Worm (Caenorhabditis elegans): Measurements from ENCODE around the gene ceh-1.

The ceh-1 gene

DNA sequence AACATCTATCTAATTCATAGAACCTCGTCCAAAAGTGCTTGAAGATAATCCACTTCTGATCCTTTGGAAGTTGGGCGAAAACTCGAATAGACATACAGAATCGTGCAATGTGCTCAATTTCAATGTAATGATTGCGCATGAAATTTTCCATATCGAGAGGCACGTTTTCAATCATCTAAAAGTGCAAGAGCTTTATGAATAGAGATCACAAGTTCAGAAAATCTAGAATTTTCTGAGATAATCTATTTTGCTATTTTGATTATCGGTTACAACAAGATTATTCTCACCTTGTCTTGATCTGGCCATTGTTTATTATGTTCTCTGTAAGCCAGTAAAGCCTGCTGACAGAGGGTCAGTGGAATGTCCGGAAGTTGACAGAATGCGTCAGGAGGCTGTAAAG, 3.6 kb upstream of the ceh-1 start:
- TF ChIP-seq lin-11 (tag; optimal IDR thresholded peaks at IDR 0.05) (no peak), ceh-82 (tag; optimal IDR thresholded peaks at IDR 0.05) (no peak), F13H6.1 (tag; optimal IDR thresholded peaks at IDR 0.05) (no peak), unc-55 (GFP tag; optimal IDR thresholded peaks at IDR 0.05) (no peak), ZK546.5 (tag; optimal IDR thresholded peaks at IDR 0.05) (no peak), peb-1 (tag; optimal IDR thresholded peaks at IDR 0.05) (no peak), R02D3.7 (tag; optimal IDR thresholded peaks at IDR 0.05) (no peak), mbf-1 (tag; optimal IDR thresholded peaks at IDR 0.05) (no peak), zag-1 (tag; optimal IDR thresholded peaks at IDR 0.05) (no peak), Y55F3AM.14 (GFP tag; optimal IDR thresholded peaks at IDR 0.05) (no peak), nhr-21 (tag; optimal IDR thresholded peaks at IDR 0.05) (no peak), ama-1 (optimal IDR thresholded peaks at IDR 0.05) (no peak), dmd-4 (tag; optimal IDR thresholded peaks at IDR 0.05) (no peak), aly-2 (tag; optimal IDR thresholded peaks at IDR 0.05) (no peak), nhr-77 (tag; optimal IDR thresholded peaks at IDR 0.05) (no peak), elt-3 (tag; optimal IDR thresholded peaks at IDR 0.05) (no peak), gmeb-1 (tag; optimal IDR thresholded peaks at IDR 0.05) (no peak), fos-1 (tag; optimal IDR thresholded peaks at IDR 0.05) (no peak), lin-39 (tag; optimal IDR thresholded peaks at IDR 0.05) (no peak)

DNA sequence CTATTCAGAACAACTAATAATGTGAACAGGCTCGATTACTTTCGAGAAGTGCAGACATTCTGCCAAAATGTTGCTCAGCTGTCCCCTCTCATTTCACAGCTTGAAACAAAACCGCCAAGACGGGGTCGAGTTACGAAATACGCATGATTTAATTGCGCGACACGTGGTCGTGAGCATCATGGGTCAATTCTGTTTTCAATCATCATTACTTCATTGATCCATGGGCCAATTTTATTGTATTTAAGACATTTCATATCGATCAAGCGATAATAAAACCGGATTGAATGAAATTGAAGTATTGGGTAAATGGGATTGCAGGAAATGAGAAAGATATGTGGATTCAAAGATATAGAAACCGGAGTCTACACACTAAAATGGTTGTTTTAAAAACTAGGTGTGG, 1.0 kb downstream of the ceh-1 start:
- TF ChIP-seq nhr-10 (tag; optimal IDR thresholded peaks at IDR 0.05): no peak

DNA sequence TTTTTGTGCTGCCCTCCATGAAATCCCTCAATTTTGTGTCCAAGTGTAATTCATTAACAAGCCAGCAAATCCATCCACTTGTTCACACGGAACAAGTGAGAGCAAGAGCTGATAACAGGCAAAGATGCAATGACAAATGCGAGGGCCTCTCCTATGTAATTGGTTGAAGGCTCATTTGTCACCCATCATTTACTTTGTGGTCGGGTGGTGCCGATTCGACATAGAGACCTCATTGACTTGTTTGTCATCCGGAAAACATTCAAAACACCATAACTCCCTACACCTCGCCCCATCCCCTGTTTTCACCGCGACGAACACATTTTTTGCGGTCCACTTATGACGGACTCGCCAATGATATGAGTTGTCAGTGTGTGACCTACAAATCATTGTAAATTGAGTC, 2.5 kb downstream of the ceh-1 start:
- TF ChIP-seq mbf-1 (tag; optimal IDR thresholded peaks at IDR 0.05) (no peak), peb-1 (tag; optimal IDR thresholded peaks at IDR 0.05) (no peak), dmd-4 (tag; optimal IDR thresholded peaks at IDR 0.05) (no peak), F13H6.1 (tag; optimal IDR thresholded peaks at IDR 0.05) (no peak), nhr-10 (tag; optimal IDR thresholded peaks at IDR 0.05) (no peak), sma-9 (GFP tag; optimal IDR thresholded peaks at IDR 0.05) (no peak), sma-9 (tag; optimal IDR thresholded peaks at IDR 0.05) (no peak), alr-1 (tag; optimal IDR thresholded peaks at IDR 0.05) (no peak), lin-13 (GFP tag; optimal IDR thresholded peaks at IDR 0.05) (no peak)

DNA sequence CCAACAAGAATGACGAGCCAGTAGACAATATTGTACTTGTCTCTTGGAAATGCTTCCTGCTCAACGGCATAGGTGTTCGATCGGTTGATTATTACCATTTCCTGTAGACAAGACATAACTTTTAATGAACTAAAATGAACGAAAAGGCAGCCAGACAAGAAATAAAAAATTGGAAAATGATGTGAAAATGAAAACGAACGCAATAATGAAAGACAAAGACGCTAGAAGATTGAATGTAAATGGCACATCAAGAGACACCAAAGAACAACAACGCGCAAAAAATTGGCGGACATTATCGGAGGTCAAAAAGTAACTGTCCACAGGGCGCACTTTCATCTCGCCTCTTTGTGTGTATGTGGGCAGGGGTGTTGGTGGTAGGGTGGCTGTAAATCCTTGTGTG, 4.9 kb downstream of the ceh-1 start, which contains the start of gene ent-5:
TSS of gene ent-5 (minus strand) at position 101 of the 400 bp plus-strand sequence.
- no peak for TF ChIP-seq R02D3.7 (tag; optimal IDR thresholded peaks at IDR 0.05)
- no peak for TF ChIP-seq unc-55 (GFP tag; optimal IDR thresholded peaks at IDR 0.05)
- TF ChIP-seq nhr-6 (tag; optimal IDR thresholded peaks at IDR 0.05): no peak
- TF ChIP-seq unc-62 (GFP tag; optimal IDR thresholded peaks at IDR 0.05): no peak
- no peak for TF ChIP-seq nhr-25 (tag; optimal IDR thresholded peaks at IDR 0.05)
- no peak for TF ChIP-seq gmeb-1 (tag; optimal IDR thresholded peaks at IDR 0.05)
- TF ChIP-seq F13H6.1 (tag; optimal IDR thresholded peaks at IDR 0.05): no peak
- TF ChIP-seq elt-1 (tag; optimal IDR thresholded peaks at IDR 0.05): no peak
- TF ChIP-seq sma-9 (GFP tag; optimal IDR thresholded peaks at IDR 0.05): no peak
- no peak for TF ChIP-seq sma-9 (tag; optimal IDR thresholded peaks at IDR 0.05)
- TF ChIP-seq sma-3 (GFP tag; optimal IDR thresholded peaks at IDR 0.05): no peak
- no peak for TF ChIP-seq Y55F3AM.14 (GFP tag; optimal IDR thresholded peaks at IDR 0.05)
- TF ChIP-seq alr-1 (tag; optimal IDR thresholded peaks at IDR 0.05): no peak
- no peak for TF ChIP-seq C34F6.9 (tag; optimal IDR thresholded peaks at IDR 0.05)
- no peak for TF ChIP-seq snpc-4 (tag; optimal IDR thresholded peaks at IDR 0.05)
- no peak for TF ChIP-seq nhr-10 (tag; optimal IDR thresholded peaks at IDR 0.05)
- TF ChIP-seq nhr-237 (tag; optimal IDR thresholded peaks at IDR 0.05): no peak
- no peak for TF ChIP-seq lin-13 (GFP tag; optimal IDR thresholded peaks at IDR 0.05)
- no peak for TF ChIP-seq ztf-11 (tag; optimal IDR thresholded peaks at IDR 0.05)
- TF ChIP-seq ztf-1 (GFP tag; conservative IDR thresholded peaks at IDR 0.05): no peak

DNA sequence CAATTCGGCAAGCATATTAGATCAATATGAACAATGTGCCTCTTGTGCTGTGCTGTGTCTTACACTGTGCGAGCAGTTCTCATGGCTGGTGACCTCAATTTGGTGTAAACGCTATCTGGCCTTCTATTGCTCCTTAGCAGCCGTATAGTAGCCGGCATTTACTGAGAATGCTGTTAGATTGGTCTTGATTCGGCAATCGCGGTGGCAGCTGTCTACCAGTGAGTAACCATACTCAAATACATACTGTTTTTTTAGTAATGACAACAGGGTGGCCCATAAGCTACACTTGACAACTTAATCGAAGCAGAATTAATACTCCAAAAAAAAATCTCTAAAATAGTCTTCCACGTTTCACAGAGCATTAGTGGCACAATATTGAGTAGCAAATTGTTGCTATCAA, 6.9 kb downstream of the ceh-1 start, which contains the start of gene C46C11.4:
TSS of gene C46C11.4 (minus strand) at position 101 of the 400 bp plus-strand sequence.
- TF ChIP-seq aly-2 (tag; optimal IDR thresholded peaks at IDR 0.05): no peak
- TF ChIP-seq alr-1 (tag; optimal IDR thresholded peaks at IDR 0.05): no peak
- TF ChIP-seq elt-1 (tag; optimal IDR thresholded peaks at IDR 0.05): no peak
- TF ChIP-seq dmd-4 (tag; optimal IDR thresholded peaks at IDR 0.05): no peak
- no peak for TF ChIP-seq sem-4 (tag; optimal IDR thresholded peaks at IDR 0.05)
- TF ChIP-seq Y55F3AM.14 (GFP tag; optimal IDR thresholded peaks at IDR 0.05): no peak

Data from whole organism, L2 larva.